Worm (Caenorhabditis elegans) whole organism, L3 larva: ENCODE measurements around the gene elf-1.

Experiments used
- R02D3.7 ChIP-seq: fragments of 150-350 bp; optimal IDR thresholded peaks from 2 replicates; lab custom pipeline; 2014; ENCODE audit warnings: missing biosample characterization, missing genetic modification characterization
- ZK546.5 ChIP-seq: sonication (generic microtip); optimal IDR thresholded peaks from 2 replicates; lab custom pipeline; 2017; ENCODE audit warnings: missing biosample characterization, missing genetic modification characterization
- aly-2 ChIP-seq: fragments of 150-350 bp; optimal IDR thresholded peaks from 2 replicates; lab custom pipeline; 2014; ENCODE audit warnings: missing biosample characterization, missing genetic modification characterization
- ama-1 ChIP-seq: fragments of 150-350 bp; optimal IDR thresholded peaks from 2 replicates; lab custom pipeline; 2018
- ceh-16 ChIP-seq: sonication (generic microtip); optimal IDR thresholded peaks from 2 replicates; lab custom pipeline; 2017; ENCODE audit warnings: missing biosample characterization, missing genetic modification characterization
- ceh-28 ChIP-seq: fragments of 150-350 bp; optimal IDR thresholded peaks from 2 replicates; lab custom pipeline; 2014; ENCODE audit warnings: missing biosample characterization, missing genetic modification reagents, missing genetic modification characterization
- ceh-82 ChIP-seq: fragments of 150-350 bp; optimal IDR thresholded peaks from 2 replicates; lab custom pipeline; 2014; ENCODE audit warnings: missing biosample characterization, missing genetic modification characterization
- daf-12 ChIP-seq: fragments of 150-350 bp; optimal IDR thresholded peaks from 2 replicates; lab custom pipeline; 2014; ENCODE audit warnings: missing biosample characterization, missing genetic modification reagents, missing genetic modification characterization
- egl-27 ChIP-seq: sonication (generic microtip); optimal IDR thresholded peaks from 4 replicates; lab custom pipeline; 2017; ENCODE audit warnings: missing biosample characterization, missing genetic modification reagents, missing genetic modification characterization
- egl-5 ChIP-seq: fragments of 150-350 bp; optimal IDR thresholded peaks from 2 replicates; lab custom pipeline; 2017; ENCODE audit warnings: missing biosample characterization, missing genetic modification reagents, missing genetic modification characterization, inconsistent platforms
- elt-1 ChIP-seq: fragments of 150-350 bp; optimal IDR thresholded peaks from 2 replicates; lab custom pipeline; 2014; ENCODE audit warnings: missing biosample characterization, missing genetic modification characterization
- elt-2 ChIP-seq: sonication (generic microtip); optimal IDR thresholded peaks from 2 replicates; lab custom pipeline; 2016; ENCODE audit warnings: missing genetic modification reagents, mild to moderate bottlenecking, missing genetic modification characterization, missing compliant biosample characterization
- elt-3 ChIP-seq, 3 experiments: fragments of 150-350 bp in 1 of 3; sonication (generic microtip) in 2 of 3; optimal IDR thresholded peaks; 2 replicates in 2 of 3; 4 replicates in 1 of 3; lab custom pipeline; 2014 to 2017; ENCODE audit warnings: missing biosample characterization in 3 of 3, missing genetic modification characterization in 3 of 3
- fkh-10 ChIP-seq: sonication (generic microtip); optimal IDR thresholded peaks from 2 replicates; lab custom pipeline; 2017; ENCODE audit warnings: missing biosample characterization, missing genetic modification reagents, missing genetic modification characterization
- fkh-2 ChIP-seq: fragments of 150-350 bp; optimal IDR thresholded peaks from 2 replicates; lab custom pipeline; 2014; ENCODE audit warnings: missing biosample characterization, missing genetic modification reagents, missing genetic modification characterization
- hmg-11 ChIP-seq: sonication (generic microtip); optimal IDR thresholded peaks from 2 replicates; lab custom pipeline; 2016; ENCODE audit warnings: missing genetic modification characterization, missing compliant biosample characterization
- jun-1 ChIP-seq: fragments of 150-350 bp; optimal IDR thresholded peaks from 2 replicates; lab custom pipeline; 2014; ENCODE audit warnings: missing biosample characterization, missing genetic modification reagents, missing genetic modification characterization
- lin-15B ChIP-seq: fragments of 150-350 bp; optimal IDR thresholded peaks from 2 replicates; lab custom pipeline; 2014; ENCODE audit warnings: missing biosample characterization, missing genetic modification characterization
- lin-39 ChIP-seq: fragments of 150-350 bp; optimal IDR thresholded peaks from 2 replicates; lab custom pipeline; 2018; ENCODE audit warnings: missing biosample characterization, missing genetic modification reagents, missing genetic modification characterization
- lsy-12 ChIP-seq: sonication (generic microtip); optimal IDR thresholded peaks from 2 replicates; lab custom pipeline; 2016; ENCODE audit warnings: mild to moderate bottlenecking, missing genetic modification characterization, missing compliant biosample characterization
- mdl-1 ChIP-seq: fragments of 150-350 bp; optimal IDR thresholded peaks from 2 replicates; lab custom pipeline; 2014; ENCODE audit warnings: missing biosample characterization, missing genetic modification characterization
- nhr-11 ChIP-seq: fragments of 150-350 bp; optimal IDR thresholded peaks from 2 replicates; lab custom pipeline; 2014; ENCODE audit warnings: missing biosample characterization, missing genetic modification characterization
- nhr-12 ChIP-seq: fragments of 150-350 bp; optimal IDR thresholded peaks from 2 replicates; lab custom pipeline; 2014; ENCODE audit warnings: missing biosample characterization, missing genetic modification characterization
- nhr-23 ChIP-seq: fragments of 150-350 bp; optimal IDR thresholded peaks from 2 replicates; lab custom pipeline; 2014; ENCODE audit warnings: missing biosample characterization, missing genetic modification reagents, missing genetic modification characterization
- nhr-237 ChIP-seq: fragments of 150-350 bp; optimal IDR thresholded peaks from 2 replicates; lab custom pipeline; 2014; ENCODE audit warnings: missing biosample characterization, missing genetic modification characterization
- nhr-25 ChIP-seq: sonication (generic microtip); optimal IDR thresholded peaks from 2 replicates; lab custom pipeline; 2017; ENCODE audit warnings: missing biosample characterization, missing genetic modification characterization
- nhr-43 ChIP-seq: sonication (generic microtip); optimal IDR thresholded peaks from 2 replicates; lab custom pipeline; 2016; ENCODE audit warnings: mild to moderate bottlenecking, missing genetic modification characterization, missing compliant biosample characterization; ENCODE audit not compliant: poor library complexity, severe bottlenecking
- nhr-67 ChIP-seq: fragments of 150-350 bp; optimal IDR thresholded peaks from 2 replicates; lab custom pipeline; 2014; ENCODE audit warnings: missing biosample characterization, missing genetic modification characterization
- nhr-76 ChIP-seq: fragments of 150-350 bp; sonication (generic microtip); optimal IDR thresholded peaks from 5 replicates; lab custom pipeline; 2014; ENCODE audit warnings: missing biosample characterization, missing genetic modification characterization
- nhr-77 ChIP-seq: fragments of 150-350 bp; optimal IDR thresholded peaks from 2 replicates; lab custom pipeline; 2014; ENCODE audit warnings: missing biosample characterization, missing genetic modification characterization
- pha-4 ChIP-seq: fragments of 150-350 bp; optimal IDR thresholded peaks from 2 replicates; lab custom pipeline; 2014; ENCODE audit warnings: missing biosample characterization, missing genetic modification reagents, missing genetic modification characterization
- sea-2 ChIP-seq: fragments of 150-350 bp; sonication (generic microtip); optimal IDR thresholded peaks from 4 replicates; lab custom pipeline; 2014; ENCODE audit warnings: missing biosample characterization, missing genetic modification reagents, missing genetic modification characterization
- skn-1 ChIP-seq: fragments of 150-350 bp; optimal IDR thresholded peaks from 2 replicates; lab custom pipeline; 2014; ENCODE audit warnings: missing biosample characterization, missing genetic modification characterization
- snpc-4 ChIP-seq: fragments of 150-350 bp; optimal IDR thresholded peaks from 2 replicates; lab custom pipeline; 2014; ENCODE audit warnings: missing biosample characterization, missing genetic modification characterization
- tbx-2 ChIP-seq: sonication (generic microtip); optimal IDR thresholded peaks from 2 replicates; lab custom pipeline; 2016; ENCODE audit warnings: mild to moderate bottlenecking, missing genetic modification characterization, missing compliant biosample characterization
- unc-39 ChIP-seq: sonication (generic microtip); optimal IDR thresholded peaks from 4 replicates; lab custom pipeline; 2017; ENCODE audit warnings: missing biosample characterization, missing genetic modification characterization
- unc-62 ChIP-seq: fragments of 150-350 bp; sonication (generic microtip); optimal IDR thresholded peaks from 4 replicates; lab custom pipeline; 2014; ENCODE audit warnings: missing biosample characterization, missing genetic modification reagents, missing genetic modification characterization
- zag-1 ChIP-seq: fragments of 150-350 bp; optimal IDR thresholded peaks from 2 replicates; lab custom pipeline; 2014; ENCODE audit warnings: missing biosample characterization, missing genetic modification characterization
- ztf-11 ChIP-seq: fragments of 150-350 bp; optimal IDR thresholded peaks from 2 replicates; lab custom pipeline; 2014; ENCODE audit warnings: missing biosample characterization, missing genetic modification characterization
- ztf-4 ChIP-seq: fragments of 150-350 bp; optimal IDR thresholded peaks from 2 replicates; lab custom pipeline; 2014; ENCODE audit warnings: missing biosample characterization, missing genetic modification characterization

elf-1 gene

DNA sequence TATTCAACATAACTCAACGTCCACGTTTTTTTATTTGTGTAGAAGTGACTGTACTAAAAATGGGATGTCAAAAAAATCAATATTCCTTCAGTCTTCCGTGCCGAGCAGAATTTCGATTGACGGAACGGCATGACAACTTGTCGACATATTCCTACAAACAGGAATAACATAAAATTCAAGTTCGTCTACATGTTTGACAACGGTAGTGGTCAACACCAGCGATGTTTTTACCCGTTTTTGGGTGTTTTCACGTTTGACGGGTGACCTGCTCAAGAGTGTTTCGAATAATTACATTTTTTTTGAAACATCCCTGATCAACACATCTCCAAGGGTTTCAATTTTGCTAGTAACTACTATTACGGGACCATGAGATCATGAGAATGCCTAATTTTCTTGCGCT is 3.0 kb downstream of the elf-1 start, which contains the start of gene W02B3.7:
W02B3.7 (minus strand) TSS at position 101 of the 400 bp plus-strand sequence.
- TF ChIP-seq skn-1 (tag; lab: Kevin White, UChicago), result no peak
- TF ChIP-seq ama-1 (lab: Kevin White, UChicago), result no peak
- TF ChIP-seq sea-2, result no peak
- no peak for TF ChIP-seq lsy-12 (tag; lab: Kevin White, UChicago)
- no peak for TF ChIP-seq ZK546.5 (tag; lab: Kevin White, UChicago)
- TF ChIP-seq zag-1 (tag; lab: Kevin White, UChicago), result no peak
- no peak for TF ChIP-seq nhr-11 (tag; lab: Kevin White, UChicago)
- no peak for TF ChIP-seq elt-2 (tag; lab: Kevin White, UChicago)
- no peak for TF ChIP-seq nhr-237 (tag; lab: Kevin White, UChicago)
- TF ChIP-seq ceh-16, result no peak
- no peak for TF ChIP-seq hmg-11
- no peak for TF ChIP-seq daf-12 (tag; lab: Kevin White, UChicago)
- no peak for TF ChIP-seq nhr-76 (tag; lab: Kevin White, UChicago)

ce11 chrIII:696372-696771 is 7.4 kb downstream of the elf-1 start, which contains the start of gene sel-15:
Gene sel-15 (minus strand): TSS chrIII:696472.
- TF ChIP-seq tbx-2 (tag; lab: Kevin White, UChicago), result no peak
- no peak for TF ChIP-seq R02D3.7
- TF ChIP-seq nhr-77, result no peak
- TF ChIP-seq unc-39, result no peak
- TF ChIP-seq egl-5 (tag; lab: Kevin White, UChicago), result no peak
- no peak for TF ChIP-seq lin-39 (tag; lab: Kevin White, UChicago)
- TF ChIP-seq egl-27 (tag; lab: Kevin White, UChicago), result no peak
- no peak for TF ChIP-seq ceh-82 (tag; lab: Kevin White, UChicago)
- no peak for TF ChIP-seq daf-12 (tag; lab: Kevin White, UChicago)
- TF ChIP-seq nhr-25 (tag; lab: Kevin White, UChicago), result no peak
- TF ChIP-seq jun-1 (tag; lab: Kevin White, UChicago), result no peak
- no peak for TF ChIP-seq elt-3 (tag; optimal IDR thresholded peaks at IDR 0.05; lab: Kevin White, UChicago)
- no peak for TF ChIP-seq elt-1
- no peak for TF ChIP-seq ceh-28 (tag; lab: Kevin White, UChicago)

DNA sequence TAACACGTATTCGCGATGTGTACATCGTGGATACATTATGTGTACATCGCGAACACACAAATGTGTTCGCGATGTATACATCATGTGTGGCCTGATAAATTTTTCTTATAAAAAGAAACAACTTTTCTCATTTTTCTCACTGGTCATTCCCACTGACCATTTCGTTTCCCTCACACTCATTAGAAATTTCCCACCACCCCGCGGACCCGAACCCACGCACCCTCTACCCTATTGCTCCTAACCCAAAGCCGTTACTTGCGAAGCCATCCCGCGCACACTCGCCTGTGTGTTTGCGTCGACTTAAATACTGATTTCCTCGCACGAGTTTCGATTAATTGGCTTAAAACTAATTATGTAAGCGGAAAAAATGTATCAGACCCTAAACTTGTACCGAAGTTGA is 9.8 kb downstream of the elf-1 start:
- TF ChIP-seq daf-12 (tag; lab: Kevin White, UChicago) (no peak), pha-4 (no peak), nhr-237 (tag; lab: Kevin White, UChicago) (no peak), fkh-2 (tag; lab: Kevin White, UChicago) (no peak), nhr-23 (tag; lab: Kevin White, UChicago) (no peak), unc-62 (GFP tag; lab: Kevin White, UChicago) (no peak), nhr-67 (tag; lab: Kevin White, UChicago) (no peak), ZK546.5 (tag; lab: Kevin White, UChicago) (no peak), unc-39 (no peak), lin-39 (tag; lab: Kevin White, UChicago) (no peak), jun-1 (tag; lab: Kevin White, UChicago) (no peak)
- TF ChIP-seq, all 47 proteins: peak for 0

DNA sequence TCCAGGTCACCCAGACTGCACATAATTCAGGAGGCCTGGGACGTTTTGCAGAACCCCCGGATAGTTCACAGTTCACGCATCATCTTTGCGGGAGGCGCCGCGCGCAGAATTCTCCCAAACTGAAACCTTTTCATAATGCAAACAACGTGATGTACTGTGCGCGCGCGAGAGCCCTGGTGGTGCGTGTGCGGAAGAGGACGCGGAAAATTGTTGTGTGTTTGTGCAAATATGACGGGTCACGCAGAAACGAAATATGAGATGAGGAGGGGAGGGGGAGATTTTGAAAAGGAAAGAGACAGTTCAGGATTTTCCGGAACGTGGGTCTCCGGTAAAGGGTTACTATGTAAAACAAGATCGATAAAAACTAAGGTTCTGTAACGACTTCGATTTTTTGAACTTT is 21.1 kb downstream of the elf-1 start:
- TF ChIP-seq ztf-4 (tag; lab: Kevin White, UChicago), result no peak
- no peak for TF ChIP-seq elt-1
- no peak for TF ChIP-seq skn-1 (tag; lab: Kevin White, UChicago)
- TF ChIP-seq nhr-67 (tag; lab: Kevin White, UChicago), result no peak
- TF ChIP-seq zag-1 (tag; lab: Kevin White, UChicago), result no peak
- no peak for TF ChIP-seq nhr-43 (tag; lab: Kevin White, UChicago)
- no peak for TF ChIP-seq fkh-2 (tag; lab: Kevin White, UChicago)
- no peak for TF ChIP-seq ceh-28 (tag; lab: Kevin White, UChicago)
- TF ChIP-seq jun-1 (tag; lab: Kevin White, UChicago), result no peak
- no peak for TF ChIP-seq nhr-12 (tag; lab: Kevin White, UChicago)
- no peak for TF ChIP-seq mdl-1
- no peak for TF ChIP-seq snpc-4 (tag; lab: Kevin White, UChicago)
- TF ChIP-seq fkh-10 (GFP tag; lab: Kevin White, UChicago), result no peak
- no peak for TF ChIP-seq ceh-16
- no peak for TF ChIP-seq tbx-2 (tag; lab: Kevin White, UChicago)
- TF ChIP-seq aly-2 (tag; lab: Kevin White, UChicago), result no peak
- no peak for TF ChIP-seq lin-15B
- no peak for TF ChIP-seq ztf-11 (tag; lab: Kevin White, UChicago)
- TF ChIP-seq nhr-77, result no peak
- TF ChIP-seq, all 47 proteins: peak for 0
